Fruit fly (Drosophila melanogaster): ENCODE measurements around the gene CG4935.

CG4935 gene

dm6 chr2L:16307026-16307703 is 45.2 kb downstream of the CG4935 start, which contains the start of the genes CG5861 and Syx5 (continued):
- peak; percentile 17 for TF ChIP-seq CG6765 (GFP tag; optimal IDR thresholded peaks at IDR 0.05)
- peak; percentile 19 for TF ChIP-seq CG10209 (GFP tag; optimal IDR thresholded peaks at IDR 0.05)
- TF ChIP-seq CG17802 (tag; optimal IDR thresholded peaks at IDR 0.05): no peak
- TF ChIP-seq trh (GFP tag; optimal IDR thresholded peaks at IDR 0.05): no peak
- no peak for TF ChIP-seq H2.0 (GFP tag; IDR thresholded peaks at IDR 0.05)
- peak; percentile 60 for TF ChIP-seq Fer3 (tag; optimal IDR thresholded peaks at IDR 0.05)
- TF ChIP-seq Ssrp (tag; optimal IDR thresholded peaks at IDR 0.05): peak; percentile 37
- TF ChIP-seq ind (GFP tag; optimal IDR thresholded peaks at IDR 0.05): peak; percentile 62
- no peak for TF ChIP-seq CHES-1-like (GFP tag; optimal IDR thresholded peaks at IDR 0.05)
- no peak for TF ChIP-seq CG8089 (GFP tag; optimal IDR thresholded peaks at IDR 0.05)
- no peak for TF ChIP-seq h (optimal IDR thresholded peaks at IDR 0.05)
- TF ChIP-seq Ravus (GFP tag; IDR thresholded peaks at IDR 0.05): no peak
- 0 out of 3 replicates have a peak, but pooled peaks have one; percentile 24 for TF ChIP-seq dysf (GFP tag; IDR thresholded peaks at IDR 0.05)
- TF ChIP-seq CG5245 (GFP tag; optimal IDR thresholded peaks at IDR 0.05): no peak
- TF ChIP-seq hkb (optimal IDR thresholded peaks at IDR 0.05): no peak
- TF ChIP-seq hkb (GFP tag; IDR thresholded peaks at IDR 0.05): peak; percentile 66
- TF ChIP-seq CG31365 (tag; optimal IDR thresholded peaks at IDR 0.05): no peak
- TF ChIP-seq br (optimal IDR thresholded peaks at IDR 0.05): no peak
- no peak for TF ChIP-seq CG9609 (GFP tag; optimal IDR thresholded peaks at IDR 0.05)
- TF ChIP-seq trem (tag; optimal IDR thresholded peaks at IDR 0.05): peak; percentile 86
- TF ChIP-seq HLH4C (GFP tag; IDR thresholded peaks at IDR 0.05; ENCODE audit: partially characterized antibody): peak; percentile 91
- TF ChIP-seq CG11695 (GFP tag; IDR thresholded peaks at IDR 0.05): peak; percentile 21; the same call in 1 of the 3 replicates
- TF ChIP-seq CG7786 (GFP tag; optimal IDR thresholded peaks at IDR 0.05): no peak
- peak; percentile 30 for TF ChIP-seq Hsf (GFP tag; optimal IDR thresholded peaks at IDR 0.05)
- peak; percentile 69; the same call in 1 of the 2 replicates for TF ChIP-seq Rfx (GFP tag; IDR thresholded peaks at IDR 0.05)
- peak in 1 of 2 experiments; percentile 75 for TF ChIP-seq crp (GFP tag; optimal IDR thresholded peaks at IDR 0.05)
- no peak for TF ChIP-seq bigmax (GFP tag; optimal IDR thresholded peaks at IDR 0.05)
- no peak for TF ChIP-seq otp (GFP tag; IDR thresholded peaks at IDR 0.05)
- TF ChIP-seq insv (GFP tag; optimal IDR thresholded peaks at IDR 0.05): peak in 1 of 2 experiments; percentile 43
- no peak for TF ChIP-seq chn (GFP tag; optimal IDR thresholded peaks at IDR 0.05)
- TF ChIP-seq ssp (GFP tag; IDR thresholded peaks at IDR 0.05): 0 out of 2 replicates have a peak, but pooled peaks have one; percentile 28
- peak; percentile 74; the same call in 1 of the 2 replicates for TF ChIP-seq CG32772 (GFP tag; IDR thresholded peaks at IDR 0.05)
- no peak for TF ChIP-seq yki (optimal IDR thresholded peaks at IDR 0.05)
- TF ChIP-seq CG11398 (GFP tag; optimal IDR thresholded peaks at IDR 0.05): no peak
- TF ChIP-seq CG9727 (GFP tag; optimal IDR thresholded peaks at IDR 0.05): peak; percentile 45
- TF ChIP-seq CG15011 (GFP tag; optimal IDR thresholded peaks at IDR 0.05): no peak
- no peak for TF ChIP-seq chm (GFP tag; IDR thresholded peaks at IDR 0.05)
- TF ChIP-seq dmrt99B (tag; optimal IDR thresholded peaks at IDR 0.05): no peak
- TF ChIP-seq Trl (optimal IDR thresholded peaks at IDR 0.05): no peak
- no peak for TF ChIP-seq Trl (GFP tag; optimal IDR thresholded peaks at IDR 0.05)
- TF ChIP-seq CG9437 (GFP tag; optimal IDR thresholded peaks at IDR 0.05): peak; percentile 7
- TF ChIP-seq toy (GFP tag; IDR thresholded peaks at IDR 0.05): no peak
- peak; percentile 47; the same call in 1 of the 2 replicates for TF ChIP-seq Adf1 (GFP tag; IDR thresholded peaks at IDR 0.05)
- no peak for TF ChIP-seq run (tag; optimal IDR thresholded peaks at IDR 0.05)
- no peak for TF ChIP-seq Camta (GFP tag; optimal IDR thresholded peaks at IDR 0.05)
- no peak for TF ChIP-seq zf30C (GFP tag; optimal IDR thresholded peaks at IDR 0.05)
- peak; percentile 37; the same call in 1 of the 3 replicates for TF ChIP-seq Aef1 (GFP tag; IDR thresholded peaks at IDR 0.05)
- TF ChIP-seq CG12744 (GFP tag; optimal IDR thresholded peaks at IDR 0.05): no peak
- peak; percentile 63 for TF ChIP-seq sd (tag; optimal IDR thresholded peaks at IDR 0.05)
- peak; percentile 0 for TF ChIP-seq Sin3A (optimal IDR thresholded peaks at IDR 0.05)
- TF ChIP-seq CG11696 (GFP tag; IDR thresholded peaks at IDR 0.05): no peak
- no peak for TF ChIP-seq Hey (tag; optimal IDR thresholded peaks at IDR 0.05)
- TF ChIP-seq Kr (GFP tag; optimal IDR thresholded peaks at IDR 0.05): no peak
